Worm (Caenorhabditis elegans): ENCODE results near the gene lgc-4.

Gene lgc-4

ce11 chrX:9271886-9272285 is 29.9 kb upstream of the lgc-4 start (continued):
- TF ChIP-seq Y53G8AR.9 (GFP tag; conservative IDR thresholded peaks at IDR 0.05) (no peak), snpc-1.1 (tag; optimal IDR thresholded peaks at IDR 0.05; ENCODE audit: insufficient read depth) (no peak), lin-35 (GFP tag; optimal IDR thresholded peaks at IDR 0.05) (no peak), attf-3 (GFP tag; conservative IDR thresholded peaks at IDR 0.05) (no peak), lin-26 (GFP tag; IDR thresholded peaks at IDR 0.05) (no peak), die-1 (tag; optimal IDR thresholded peaks at IDR 0.05) (no peak), ceh-27 (GFP tag; optimal IDR thresholded peaks at IDR 0.05) (no peak), unc-130 (GFP tag; optimal IDR thresholded peaks at IDR 0.05) (no peak), F52B5.7 (tag; optimal IDR thresholded peaks at IDR 0.05) (no peak), ztf-6 (GFP tag; IDR thresholded peaks at IDR 0.05) (no peak), snpc-4 (GFP tag; optimal IDR thresholded peaks at IDR 0.05) (no peak), snpc-4 (tag; optimal IDR thresholded peaks at IDR 0.05) (no peak), lin-40 (tag; optimal IDR thresholded peaks at IDR 0.05) (no peak), bed-1 (GFP tag; IDR thresholded peaks at IDR 0.05) (no peak), nhr-179 (tag; optimal IDR thresholded peaks at IDR 0.05) (no peak), lag-1 (GFP tag; IDR thresholded peaks at IDR 0.05) (no peak), fkh-3 (tag; optimal IDR thresholded peaks at IDR 0.05) (no peak), atf-7 (tag; optimal IDR thresholded peaks at IDR 0.05) (peak; percentile 47), sea-2 (GFP tag; IDR thresholded peaks at IDR 0.05) (no peak), rpc-1 (optimal IDR thresholded peaks at IDR 0.05) (no peak), rpc-1 (tag; optimal IDR thresholded peaks at IDR 0.05) (no peak), ztf-25 (GFP tag; IDR thresholded peaks at IDR 0.05) (no peak), mel-28 (tag; optimal IDR thresholded peaks at IDR 0.05; ENCODE audit: borderline replicate concordance) (no peak), pbrm-1 (GFP tag; IDR thresholded peaks at IDR 0.05) (no peak), C06A6.2 (GFP tag; conservative IDR thresholded peaks at IDR 0.05) (no peak), somi-1 (GFP tag; optimal IDR thresholded peaks at IDR 0.05) (no peak), mes-4 (tag; optimal IDR thresholded peaks at IDR 0.05) (no peak), ceh-58 (GFP tag; IDR thresholded peaks at IDR 0.05) (no peak), let-607 (tag; optimal IDR thresholded peaks at IDR 0.05) (peak; percentile 65 to 84), K12H6.12 (tag; optimal IDR thresholded peaks at IDR 0.05) (no peak), egl-18 (GFP tag; IDR thresholded peaks at IDR 0.05) (no peak)

DNA sequence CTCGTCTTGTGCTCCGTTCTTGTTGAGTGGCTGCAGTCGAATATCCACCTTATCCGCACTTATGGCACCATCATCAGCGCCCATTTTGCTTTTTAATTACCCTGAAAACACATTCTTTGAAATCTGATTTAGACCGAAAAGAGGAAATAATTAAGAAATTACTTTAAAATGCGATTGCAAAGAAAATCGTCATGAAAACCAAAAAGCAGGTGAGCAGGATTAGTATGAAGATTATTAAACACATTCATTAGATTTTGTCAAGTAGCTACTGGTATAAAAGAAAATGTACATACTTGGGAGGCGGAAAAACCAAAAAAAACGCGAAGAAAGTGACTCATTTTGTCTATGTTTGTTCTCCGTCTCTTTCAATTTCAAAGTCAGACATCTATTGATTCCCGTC is 28.7 kb upstream of the lgc-4 start, which contains the start of gene B0416.5:
Gene B0416.5, minus strand, starts transcription at position 101 of the 400 bp plus-strand sequence.
- TF ChIP-seq sea-2 (GFP tag; IDR thresholded peaks at IDR 0.05) (no peak), madf-8 (GFP tag; conservative IDR thresholded peaks at IDR 0.05) (no peak), D2030.7 (GFP tag; IDR thresholded peaks at IDR 0.05) (no peak), ama-1 (optimal IDR thresholded peaks at IDR 0.05) (no peak), ama-1 (GFP tag; optimal IDR thresholded peaks at IDR 0.05) (no peak), let-607 (tag; optimal IDR thresholded peaks at IDR 0.05) (no peak)

DNA sequence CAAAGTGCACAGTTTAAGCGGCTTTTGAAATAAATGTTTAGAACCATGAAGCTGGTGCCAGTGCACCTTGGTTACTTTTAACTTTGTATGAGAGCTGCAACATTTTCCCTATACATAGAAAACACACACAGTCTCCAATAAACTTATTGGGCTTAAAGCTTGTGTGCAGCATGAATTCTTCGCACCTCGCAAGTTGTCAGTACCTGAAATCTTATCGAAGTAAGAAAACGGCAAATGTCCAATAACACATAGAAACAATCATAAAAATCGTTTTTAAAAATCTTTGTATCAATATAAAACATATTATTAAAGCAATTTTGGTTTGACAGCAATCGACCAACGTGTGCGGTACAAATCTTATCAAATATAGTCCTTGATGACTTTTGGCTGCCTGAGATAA is 26.4 kb upstream of the lgc-4 start:
- TF ChIP-seq F55B11.4 (tag; optimal IDR thresholded peaks at IDR 0.05; ENCODE audit: borderline replicate concordance, insufficient read depth) (no peak), lin-40 (tag; optimal IDR thresholded peaks at IDR 0.05) (no peak), madf-3 (GFP tag; IDR thresholded peaks at IDR 0.05) (no peak), chd-7 (tag; optimal IDR thresholded peaks at IDR 0.05) (no peak), K12H6.12 (tag; optimal IDR thresholded peaks at IDR 0.05) (no peak), nhr-80 (tag; optimal IDR thresholded peaks at IDR 0.05) (no peak), ekl-4 (GFP tag; IDR thresholded peaks at IDR 0.05) (no peak), let-607 (tag; optimal IDR thresholded peaks at IDR 0.05) (no peak), hmg-1.2 (GFP tag; IDR thresholded peaks at IDR 0.05) (0 out of 2 replicates have a peak, but pooled peaks have one; percentile 10), cebp-1 (GFP tag; IDR thresholded peaks at IDR 0.05) (no peak), cebp-1 (tag; optimal IDR thresholded peaks at IDR 0.05) (peak; percentile 9), snpc-4 (GFP tag; optimal IDR thresholded peaks at IDR 0.05) (no peak), snpc-4 (tag; optimal IDR thresholded peaks at IDR 0.05) (no peak), Y53G8AR.9 (GFP tag; conservative IDR thresholded peaks at IDR 0.05) (0 out of 2 replicates have a peak, but pooled peaks have one; percentile 38), gei-17 (GFP tag; optimal IDR thresholded peaks at IDR 0.05) (no peak), dpff-1 (tag; optimal IDR thresholded peaks at IDR 0.05) (no peak), rcor-1 (GFP tag; IDR thresholded peaks at IDR 0.05) (no peak), zfh-2 (GFP tag; conservative IDR thresholded peaks at IDR 0.05) (no peak), cebp-2 (GFP tag; IDR thresholded peaks at IDR 0.05) (0 out of 2 replicates have a peak, but pooled peaks have one; percentile 39)

Data from whole organism, young adult.